Worm (Caenorhabditis elegans): ENCODE data around the gene F25E5.8.

- TF ChIP-seq pha-4 (GFP tag; IDR thresholded peaks at IDR 0.05) (no peak), pha-4 (tag; optimal IDR thresholded peaks at IDR 0.05) (no peak), snpc-4 (tag; optimal IDR thresholded peaks at IDR 0.05) (no peak), F44E2.7 (GFP tag; IDR thresholded peaks at IDR 0.05) (no peak), Y5F2A.4 (GFP tag; optimal IDR thresholded peaks at IDR 0.05) (no peak), daf-19 (GFP tag; conservative IDR thresholded peaks at IDR 0.05) (no peak), nhr-10 (tag; optimal IDR thresholded peaks at IDR 0.05) (no peak), lin-39 (tag; optimal IDR thresholded peaks at IDR 0.05) (no peak)
Observed at ce11 chrV:7431016-7431415, 4.7 kb upstream of the F25E5.8 start, which contains the start of gene srw-71.
